Worm (Caenorhabditis elegans) whole organism, L4/young adult: ENCODE measurements around the gene rom-1.

ENCODE experiments used
- dao-5 ChIP-seq: sonication (generic microtip); optimal IDR thresholded peaks from 2 replicates; lab custom pipeline; 2016; ENCODE audit warnings: missing genotype, missing genetic modification characterization, moderate library complexity, missing compliant biosample characterization
- him-1 ChIP-seq: sonication (generic microtip); optimal IDR thresholded peaks from 2 replicates; lab custom pipeline; 2016; ENCODE audit warnings: missing genotype, missing genetic modification reagents, missing genetic modification characterization, missing compliant biosample characterization

DNA sequence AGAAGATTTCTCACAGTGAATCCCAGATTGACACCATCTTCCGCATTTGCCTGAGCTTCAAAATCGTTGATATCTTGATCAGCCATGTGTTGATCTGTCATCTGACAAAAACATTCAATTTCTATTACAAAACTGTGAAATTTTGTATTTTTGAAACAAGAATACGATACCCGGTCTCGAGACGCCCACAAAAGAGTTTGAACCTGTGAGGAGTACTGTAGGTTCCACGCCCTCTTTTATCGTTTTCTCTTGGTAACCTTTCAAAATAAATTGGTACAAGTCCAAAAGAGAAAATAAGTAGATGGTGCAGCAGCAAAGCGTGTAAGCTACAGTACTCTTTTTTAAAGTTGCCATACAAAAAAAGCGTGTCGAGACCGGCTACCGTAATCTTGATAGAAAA is 2.9 kb downstream of the rom-1 start, which contains the start of gene F26F4.12:
- TF ChIP-seq him-1 (tag; lab: Kevin White, UChicago) (no peak), dao-5 (tag; lab: Kevin White, UChicago) (no peak)
